Worm (Caenorhabditis elegans) whole organism, L2 larva: Measurements from ENCODE around the gene ptr-14.
A peak's percentile ranks its signal among the peaks of the same experiment; 100 is the strongest.

Source experiments
- C34F6.9 ChIP-seq: fragments of 150-350 bp; optimal IDR thresholded peaks from 2 replicates; lab custom pipeline; 2014; ENCODE audit warnings: missing biosample characterization, missing genetic modification characterization
- F13H6.1 ChIP-seq: sonication (generic microtip); optimal IDR thresholded peaks from 2 replicates; lab custom pipeline; 2016; ENCODE audit warnings: missing genetic modification characterization, missing compliant biosample characterization
- R02D3.7 ChIP-seq: fragments of 150-350 bp; optimal IDR thresholded peaks from 2 replicates; lab custom pipeline; 2014; ENCODE audit warnings: missing biosample characterization, missing genetic modification characterization
- alr-1 ChIP-seq: fragments of 150-350 bp; optimal IDR thresholded peaks from 2 replicates; lab custom pipeline; 2014; ENCODE audit warnings: missing biosample characterization, missing genetic modification characterization
- aly-2 ChIP-seq: fragments of 150-350 bp; optimal IDR thresholded peaks from 2 replicates; lab custom pipeline; 2014; ENCODE audit warnings: missing biosample characterization, missing genetic modification characterization
- ama-1 ChIP-seq: fragments of 150-350 bp; optimal IDR thresholded peaks from 2 replicates; lab custom pipeline; 2018; ENCODE audit warnings: inconsistent platforms
- blmp-1 ChIP-seq: sonication (generic microtip); optimal IDR thresholded peaks from 2 replicates; lab custom pipeline; 2017; ENCODE audit warnings: missing genetic modification characterization, mild to moderate bottlenecking, missing compliant biosample characterization, antibody characterized with exemption, moderate library complexity; ENCODE audit not compliant: insufficient read depth
- ceh-16 ChIP-seq: fragments of 150-350 bp; optimal IDR thresholded peaks from 2 replicates; lab custom pipeline; 2014; ENCODE audit warnings: missing biosample characterization, missing genetic modification characterization
- ceh-82 ChIP-seq: fragments of 150-350 bp; optimal IDR thresholded peaks from 2 replicates; lab custom pipeline; 2014; ENCODE audit warnings: missing biosample characterization, missing genetic modification characterization
- crh-2 ChIP-seq: sonication (generic microtip); optimal IDR thresholded peaks from 2 replicates; lab custom pipeline; 2017; ENCODE audit warnings: missing biosample characterization, missing genetic modification characterization
- egl-27 ChIP-seq: sonication (generic microtip); optimal IDR thresholded peaks from 3 replicates; lab custom pipeline; 2017; ENCODE audit warnings: missing biosample characterization, missing genetic modification reagents, missing genetic modification characterization
- elt-3 ChIP-seq: sonication (generic microtip); optimal IDR thresholded peaks from 2 replicates; lab custom pipeline; 2017; ENCODE audit warnings: missing biosample characterization, missing genetic modification characterization
- fos-1 ChIP-seq: fragments of 150-350 bp; optimal IDR thresholded peaks from 2 replicates; lab custom pipeline; 2014; ENCODE audit warnings: missing biosample characterization, missing genetic modification characterization
- gmeb-1 ChIP-seq: fragments of 150-350 bp; optimal IDR thresholded peaks from 2 replicates; lab custom pipeline; 2014; ENCODE audit warnings: missing biosample characterization, missing genetic modification characterization
- lin-11 ChIP-seq: fragments of 150-350 bp; sonication (generic microtip); optimal IDR thresholded peaks from 2 replicates; lab custom pipeline; 2014; ENCODE audit warnings: missing biosample characterization, missing genetic modification characterization, inconsistent platforms, mixed read lengths
- lin-13 ChIP-seq: fragments of 150-350 bp; optimal IDR thresholded peaks from 2 replicates; lab custom pipeline; 2014; ENCODE audit warnings: missing biosample characterization, missing genetic modification reagents, missing genetic modification characterization
- lsy-2 ChIP-seq, 2 experiments: fragments of 150-350 bp in 1 of 2; sonication (generic microtip) in 1 of 2; optimal IDR thresholded peaks; 2 replicates each; lab custom pipeline; 2014 to 2017; ENCODE audit warnings: missing biosample characterization in 2 of 2, missing genetic modification characterization in 2 of 2
- mbf-1 ChIP-seq: sonication (generic microtip); optimal IDR thresholded peaks from 2 replicates; lab custom pipeline; 2017; ENCODE audit warnings: missing biosample characterization, missing genetic modification characterization
- nhr-10 ChIP-seq: sonication (generic microtip); optimal IDR thresholded peaks from 2 replicates; lab custom pipeline; 2017; ENCODE audit warnings: missing biosample characterization, missing genetic modification characterization
- nhr-12 ChIP-seq: fragments of 150-350 bp; optimal IDR thresholded peaks from 2 replicates; lab custom pipeline; 2014; ENCODE audit warnings: missing biosample characterization, missing genetic modification characterization
- nhr-129 ChIP-seq: fragments of 150-350 bp; optimal IDR thresholded peaks from 2 replicates; lab custom pipeline; 2014; ENCODE audit warnings: missing biosample characterization, missing genetic modification characterization
- nhr-23 ChIP-seq: fragments of 150-350 bp; optimal IDR thresholded peaks from 2 replicates; lab custom pipeline; 2014; ENCODE audit warnings: missing biosample characterization, missing genetic modification reagents, missing genetic modification characterization
- nhr-237 ChIP-seq: fragments of 150-350 bp; optimal IDR thresholded peaks from 2 replicates; lab custom pipeline; 2014; ENCODE audit warnings: missing biosample characterization, missing genetic modification characterization
- nhr-25 ChIP-seq: fragments of 150-350 bp; sonication (generic microtip); optimal IDR thresholded peaks from 3 replicates; lab custom pipeline; 2014; ENCODE audit warnings: missing biosample characterization, missing genetic modification characterization
- nhr-77 ChIP-seq: fragments of 150-350 bp; optimal IDR thresholded peaks from 2 replicates; lab custom pipeline; 2014; ENCODE audit warnings: missing biosample characterization, missing genetic modification characterization
- peb-1 ChIP-seq: fragments of 150-350 bp; optimal IDR thresholded peaks from 2 replicates; lab custom pipeline; 2014; ENCODE audit warnings: missing biosample characterization, missing genetic modification characterization
- skn-1 ChIP-seq: sonication (generic microtip); optimal IDR thresholded peaks from 2 replicates; lab custom pipeline; 2017; ENCODE audit warnings: missing biosample characterization, missing genetic modification characterization
- sma-3 ChIP-seq: sonication (generic microtip); optimal IDR thresholded peaks from 2 replicates; lab custom pipeline; 2016; ENCODE audit warnings: missing genetic modification reagents, missing genetic modification characterization, missing compliant biosample characterization
- unc-39 ChIP-seq: fragments of 150-350 bp; optimal IDR thresholded peaks from 2 replicates; lab custom pipeline; 2014; ENCODE audit warnings: missing biosample characterization, missing genetic modification characterization
- unc-55 ChIP-seq: fragments of 150-350 bp; sonication (generic microtip); optimal IDR thresholded peaks from 3 replicates; lab custom pipeline; 2014; ENCODE audit warnings: missing biosample characterization, missing genetic modification reagents, missing genetic modification characterization
- unc-62 ChIP-seq: fragments of 150-350 bp; optimal IDR thresholded peaks from 2 replicates; lab custom pipeline; 2014; ENCODE audit warnings: missing biosample characterization, missing genetic modification reagents, missing genetic modification characterization
- zag-1 ChIP-seq: fragments of 150-350 bp; optimal IDR thresholded peaks from 2 replicates; lab custom pipeline; 2014; ENCODE audit warnings: missing biosample characterization, missing genetic modification characterization
- ztf-1 ChIP-seq: fragments of 200-800 bp; sonication (Bioruptor generic); conservative IDR thresholded peaks from 2 replicates; pipeline ENCODE4 v1.3.6; 2022; ENCODE audit warnings: missing genetic modification characterization, missing compliant biosample characterization

ptr-14 gene

ce11 chrIV:10614918-10615477 lies at the start of gene ptr-14:
Gene ptr-14, plus strand, starts transcription at chrIV:10615427.
- peak; percentile 49 for TF ChIP-seq nhr-25
- TF ChIP-seq nhr-237 (tag; lab: Kevin White, UChicago): no peak

ce11 chrIV:10567822-10568221 lies 47.4 kb upstream of the ptr-14 start:
- TF ChIP-seq R02D3.7: no peak
- TF ChIP-seq egl-27 (tag; lab: Kevin White, UChicago): no peak
- no peak for TF ChIP-seq unc-39 (tag; lab: Kevin White, UChicago)
- no peak for TF ChIP-seq alr-1 (tag; lab: Kevin White, UChicago)
- TF ChIP-seq nhr-129 (tag; lab: Kevin White, UChicago): no peak
- TF ChIP-seq lin-13: no peak
- TF ChIP-seq ceh-16: no peak
- TF ChIP-seq elt-3 (tag; lab: Kevin White, UChicago): no peak
- TF ChIP-seq peb-1 (tag; lab: Kevin White, UChicago): no peak
- no peak for TF ChIP-seq blmp-1 (tag; lab: Kevin White, UChicago)
- no peak for TF ChIP-seq ama-1 (lab: Kevin White, UChicago)
- no peak for TF ChIP-seq unc-62 (GFP tag; lab: Kevin White, UChicago)

ce11 chrIV:10570065-10570464 lies 45.2 kb upstream of the ptr-14 start:
- TF ChIP-seq fos-1 (tag; lab: Kevin White, UChicago) (peak; percentile 4), elt-3 (tag; lab: Kevin White, UChicago) (no peak), lin-11 (no peak)

- TF ChIP-seq peb-1 (tag; lab: Kevin White, UChicago): no peak
- TF ChIP-seq, all 48 proteins: peak for 0
These were observed 44.2 kb upstream of the ptr-14 start for ce11 chrIV:10571020-10571419.

ce11 chrIV:10573471-10573870 lies 41.8 kb upstream of the ptr-14 start:
- TF ChIP-seq peb-1 (tag; lab: Kevin White, UChicago) (no peak), unc-55 (GFP tag; lab: Kevin White, UChicago) (no peak), nhr-25 (no peak)
- TF ChIP-seq, all 48 proteins: peak for 0

ce11 chrIV:10574471-10574870 lies 40.8 kb upstream of the ptr-14 start:
- no peak for TF ChIP-seq zag-1 (tag; lab: Kevin White, UChicago)
- TF ChIP-seq fos-1 (tag; lab: Kevin White, UChicago): no peak
- TF ChIP-seq unc-55 (GFP tag; lab: Kevin White, UChicago): no peak
- no peak for TF ChIP-seq aly-2
- TF ChIP-seq unc-39 (tag; lab: Kevin White, UChicago): no peak
- no peak for TF ChIP-seq F13H6.1 (tag; lab: Kevin White, UChicago)
- TF ChIP-seq sma-3: no peak
- no peak for TF ChIP-seq nhr-77
- TF ChIP-seq nhr-12 (tag; lab: Kevin White, UChicago): no peak
- no peak for TF ChIP-seq ceh-82 (tag; lab: Kevin White, UChicago)
- TF ChIP-seq lin-13: no peak
- no peak for TF ChIP-seq nhr-23 (tag; lab: Kevin White, UChicago)
- no peak for TF ChIP-seq mbf-1
- no peak for TF ChIP-seq C34F6.9 (tag; lab: Kevin White, UChicago)
- TF ChIP-seq ztf-1 (GFP tag; lab: Robert Waterston, UW): no peak
- no peak for TF ChIP-seq lsy-2 (tag; optimal IDR thresholded peaks at IDR 0.05; lab: Kevin White, UChicago)
- TF ChIP-seq gmeb-1: no peak
- TF ChIP-seq crh-2: no peak
- TF ChIP-seq skn-1 (tag; lab: Kevin White, UChicago): no peak
- TF ChIP-seq nhr-10 (tag; lab: Kevin White, UChicago): no peak
